Fruit fly (Drosophila melanogaster) whole organism, prepupa: ENCODE results near the gene Vps13B.

Experiments
- CG10631 ChIP-seq: fragments of 200-800 bp; sonication (Bioruptor generic); optimal IDR thresholded peaks from 2 replicates; lab custom pipeline; 2016; ENCODE audit warnings: missing biosample characterization, missing genetic modification characterization
- CG10669 ChIP-seq: fragments of 200-800 bp; sonication (Bioruptor generic); optimal IDR thresholded peaks from 3 replicates; lab custom pipeline; 2018; ENCODE audit warnings: missing biosample characterization, mild to moderate bottlenecking, missing genetic modification characterization, moderate library complexity
- CG11902 ChIP-seq: fragments of 200-800 bp; sonication (Bioruptor generic); optimal IDR thresholded peaks from 3 replicates; lab custom pipeline; 2016; ENCODE audit warnings: missing biosample characterization, missing genetic modification characterization
- CG15336 ChIP-seq: fragments of 200-800 bp; sonication (Bioruptor generic); IDR thresholded peaks from 2 replicates; pipeline ENCODE4 v1.3.6; 2022; ENCODE audit warnings: missing biosample characterization, missing genetic modification characterization
- CG3032 ChIP-seq: fragments of 200-800 bp; optimal IDR thresholded peaks from 2 replicates; lab custom pipeline; 2019; ENCODE audit warnings: missing biosample characterization, mild to moderate bottlenecking, missing genetic modification characterization, moderate library complexity
- CG31627 ChIP-seq: fragments of 200-800 bp; sonication (Bioruptor generic); optimal IDR thresholded peaks from 3 replicates; lab custom pipeline; 2016; ENCODE audit warnings: missing biosample characterization, missing genetic modification characterization
- CG32006 ChIP-seq: fragments of 200-800 bp; sonication (Bioruptor generic); optimal IDR thresholded peaks from 3 replicates; lab custom pipeline; 2017; ENCODE audit warnings: missing biosample characterization, mild to moderate bottlenecking, missing genetic modification characterization
- CG34406 ChIP-seq: fragments of 200-800 bp; sonication (Bioruptor generic); optimal IDR thresholded peaks from 3 replicates; lab custom pipeline; 2016; ENCODE audit warnings: missing biosample characterization, missing genetic modification characterization
- CG3919 ChIP-seq: fragments of 200-800 bp; sonication (Bioruptor generic); optimal IDR thresholded peaks from 3 replicates; lab custom pipeline; 2016; ENCODE audit warnings: missing biosample characterization, missing genetic modification characterization
- CG4318 ChIP-seq: fragments of 200-800 bp; sonication (Bioruptor generic); optimal IDR thresholded peaks from 3 replicates; lab custom pipeline; 2017; ENCODE audit warnings: missing biosample characterization, mild to moderate bottlenecking, missing genetic modification characterization
- CG6163 ChIP-seq: fragments of 200-800 bp; sonication (Bioruptor generic); IDR thresholded peaks from 3 replicates; pipeline ENCODE4 v1.3.6; 2022; ENCODE audit warnings: missing biosample characterization, missing genetic modification characterization
- CG6276 ChIP-seq: fragments of 200-800 bp; sonication (Bioruptor generic); optimal IDR thresholded peaks from 2 replicates; lab custom pipeline; 2017; ENCODE audit warnings: missing biosample characterization, mild to moderate bottlenecking, missing genetic modification characterization
- CG6792 ChIP-seq: fragments of 200-800 bp; sonication (Bioruptor generic); optimal IDR thresholded peaks from 3 replicates; lab custom pipeline; 2016; ENCODE audit warnings: missing biosample characterization, missing genetic modification characterization
- CG6808 ChIP-seq: fragments of 200-800 bp; sonication (Bioruptor generic); optimal IDR thresholded peaks from 3 replicates; lab custom pipeline; 2017; ENCODE audit warnings: missing biosample characterization, missing genetic modification characterization, mild to moderate bottlenecking, moderate library complexity, missing genetic modification reagents
- CG7368 ChIP-seq: fragments of 200-800 bp; sonication (Bioruptor generic); optimal IDR thresholded peaks from 3 replicates; lab custom pipeline; 2016; ENCODE audit warnings: missing biosample characterization, missing genetic modification characterization
- CG8319 ChIP-seq: fragments of 200-800 bp; sonication (Bioruptor generic); optimal IDR thresholded peaks from 3 replicates; lab custom pipeline; 2016; ENCODE audit warnings: missing biosample characterization, missing genetic modification characterization
- CG8632 ChIP-seq: fragments of 200-800 bp; sonication (Bioruptor generic); optimal IDR thresholded peaks from 3 replicates; lab custom pipeline; 2016; ENCODE audit warnings: missing biosample characterization, missing genetic modification characterization
- CG9139 ChIP-seq: fragments of 200-800 bp; sonication (Bioruptor generic); optimal IDR thresholded peaks from 3 replicates; lab custom pipeline; 2017; ENCODE audit warnings: missing biosample characterization, mild to moderate bottlenecking, missing genetic modification characterization
- Eip75B ChIP-seq: fragments of 200-800 bp; sonication (Bioruptor generic); optimal IDR thresholded peaks from 3 replicates; lab custom pipeline; 2016; ENCODE audit warnings: missing biosample characterization, missing genetic modification characterization
- Eip78C ChIP-seq: fragments of 200-800 bp; sonication (Bioruptor generic); peaks from one replicate; lab custom pipeline; 2016; ENCODE audit warnings: missing biosample characterization, missing genetic modification characterization
- Eip93F ChIP-seq: fragments of 200-800 bp; sonication (Bioruptor generic); optimal IDR thresholded peaks from 2 replicates; lab custom pipeline; 2016; ENCODE audit warnings: missing biosample characterization, mild to moderate bottlenecking, missing genetic modification characterization
- Ets96B ChIP-seq: fragments of 200-800 bp; optimal IDR thresholded peaks from 2 replicates; lab custom pipeline; 2019; ENCODE audit warnings: missing biosample characterization, mild to moderate bottlenecking, missing genetic modification characterization, moderate library complexity
- Gug ChIP-seq: fragments of 200-800 bp; sonication (Bioruptor generic); IDR thresholded peaks from 2 replicates; pipeline ENCODE4 v1.3.6; 2022; ENCODE audit warnings: missing biosample characterization, missing genetic modification characterization
- Hr39 ChIP-seq: fragments of 200-800 bp; sonication (Bioruptor generic); optimal IDR thresholded peaks from 2 replicates; lab custom pipeline; 2016; ENCODE audit warnings: missing biosample characterization, missing genetic modification characterization
- Lpt ChIP-seq: fragments of 200-800 bp; sonication (Bioruptor generic); optimal IDR thresholded peaks from 3 replicates; lab custom pipeline; 2016; ENCODE audit warnings: missing biosample characterization, missing genetic modification characterization
- Met ChIP-seq: fragments of 200-800 bp; sonication (Bioruptor generic); optimal IDR thresholded peaks from 3 replicates; lab custom pipeline; 2016; ENCODE audit warnings: missing biosample characterization, missing genetic modification characterization
- OdsH ChIP-seq: fragments of 200-800 bp; sonication (Bioruptor generic); optimal IDR thresholded peaks from 3 replicates; lab custom pipeline; 2016; ENCODE audit warnings: missing biosample characterization, missing genetic modification characterization
- Smox ChIP-seq: fragments of 200-800 bp; sonication (Bioruptor generic); optimal IDR thresholded peaks from 3 replicates; lab custom pipeline; 2016; ENCODE audit warnings: missing biosample characterization, missing genetic modification characterization
- Sox102F ChIP-seq: fragments of 200-800 bp; sonication (Bioruptor generic); optimal IDR thresholded peaks from 2 replicates; lab custom pipeline; 2016; ENCODE audit warnings: missing biosample characterization, mild to moderate bottlenecking, missing genetic modification characterization
- Sox14 ChIP-seq: fragments of 200-800 bp; sonication (Bioruptor generic); optimal IDR thresholded peaks from 3 replicates; lab custom pipeline; 2016; ENCODE audit warnings: missing biosample characterization, missing genetic modification characterization
- Sox15 ChIP-seq: fragments of 200-800 bp; sonication (Bioruptor generic); optimal IDR thresholded peaks from 3 replicates; lab custom pipeline; 2016; ENCODE audit warnings: missing biosample characterization, missing genetic modification characterization
- achi ChIP-seq: fragments of 200-800 bp; sonication (Bioruptor generic); optimal IDR thresholded peaks from 3 replicates; lab custom pipeline; 2016; ENCODE audit warnings: missing biosample characterization, missing genetic modification characterization
- acj6 ChIP-seq: fragments of 200-800 bp; sonication (Bioruptor generic); optimal IDR thresholded peaks from 3 replicates; lab custom pipeline; 2016; ENCODE audit warnings: missing biosample characterization, missing genetic modification characterization
- cyc ChIP-seq: fragments of 200-800 bp; sonication (Bioruptor generic); optimal IDR thresholded peaks from 3 replicates; lab custom pipeline; 2016; ENCODE audit warnings: missing biosample characterization, missing genetic modification characterization
- dac ChIP-seq: fragments of 200-800 bp; sonication (Bioruptor generic); optimal IDR thresholded peaks from 2 replicates; lab custom pipeline; 2017; ENCODE audit warnings: missing biosample characterization, mild to moderate bottlenecking, missing genetic modification characterization
- dsx ChIP-seq: fragments of 200-800 bp; optimal IDR thresholded peaks from 3 replicates; lab custom pipeline; 2019; ENCODE audit warnings: missing biosample characterization, mild to moderate bottlenecking, missing genetic modification characterization, moderate library complexity; ENCODE audit not compliant: poor library complexity, severe bottlenecking
- eg ChIP-seq: fragments of 200-800 bp; sonication (Bioruptor generic); IDR thresholded peaks from 3 replicates; pipeline ENCODE4 v1.3.6; 2022; ENCODE audit warnings: missing biosample characterization, missing genetic modification characterization
- esn ChIP-seq: fragments of 200-800 bp; sonication (Bioruptor generic); optimal IDR thresholded peaks from 2 replicates; lab custom pipeline; 2016; ENCODE audit warnings: missing biosample characterization, mild to moderate bottlenecking, missing genetic modification characterization, moderate library complexity
- fd59A ChIP-seq: fragments of 200-800 bp; sonication (Bioruptor generic); optimal IDR thresholded peaks from 2 replicates; lab custom pipeline; 2017; ENCODE audit warnings: missing biosample characterization, mild to moderate bottlenecking, missing genetic modification characterization, missing genetic modification reagents
- fd85E ChIP-seq: fragments of 200-800 bp; sonication (Bioruptor generic); optimal IDR thresholded peaks from 3 replicates; lab custom pipeline; 2016; ENCODE audit warnings: missing biosample characterization, missing genetic modification characterization
- fkh ChIP-seq: fragments of 200-800 bp; sonication (Bioruptor generic); optimal IDR thresholded peaks from 3 replicates; lab custom pipeline; 2017; ENCODE audit warnings: missing biosample characterization, mild to moderate bottlenecking, missing genetic modification characterization, moderate library complexity
- lz ChIP-seq: fragments of 200-800 bp; sonication (Bioruptor generic); optimal IDR thresholded peaks from 3 replicates; lab custom pipeline; 2016; ENCODE audit warnings: missing biosample characterization, missing genetic modification characterization
- pdm3 ChIP-seq: fragments of 200-800 bp; sonication (Bioruptor generic); optimal IDR thresholded peaks from 3 replicates; lab custom pipeline; 2016; ENCODE audit warnings: missing biosample characterization, missing genetic modification characterization
- salr ChIP-seq, 2 experiments: fragments of 200-800 bp; sonication (Bioruptor generic); optimal IDR thresholded peaks; 3 replicates each; lab custom pipeline; 2016 to 2018; ENCODE audit warnings: missing biosample characterization in 2 of 2, missing genetic modification characterization in 2 of 2, mild to moderate bottlenecking in 1 of 2
- spab ChIP-seq: fragments of 200-800 bp; sonication (Bioruptor generic); optimal IDR thresholded peaks from 2 replicates; lab custom pipeline; 2017; ENCODE audit warnings: missing biosample characterization, mild to moderate bottlenecking, missing genetic modification characterization, missing genetic modification reagents
- ss ChIP-seq, 2 experiments: fragments of 200-800 bp; sonication (Bioruptor generic); optimal IDR thresholded peaks; 2 replicates in 1 of 2; 3 replicates in 1 of 2; lab custom pipeline; 2017 to 2018; ENCODE audit warnings: mild to moderate bottlenecking in 2 of 2, missing biosample characterization in 2 of 2, missing genetic modification characterization in 2 of 2, moderate library complexity in 1 of 2
- svp ChIP-seq: fragments of 200-800 bp; sonication (Bioruptor generic); peaks from one replicate; lab custom pipeline; 2016; ENCODE audit warnings: missing biosample characterization, missing genetic modification characterization
- topi ChIP-seq: fragments of 200-800 bp; sonication (Bioruptor generic); optimal IDR thresholded peaks from 3 replicates; lab custom pipeline; 2016; ENCODE audit warnings: missing biosample characterization, missing genetic modification characterization
- vri ChIP-seq: fragments of 200-800 bp; sonication (Bioruptor generic); optimal IDR thresholded peaks from 3 replicates; lab custom pipeline; 2016; ENCODE audit warnings: missing biosample characterization, mild to moderate bottlenecking, missing genetic modification characterization

The Vps13B gene

DNA sequence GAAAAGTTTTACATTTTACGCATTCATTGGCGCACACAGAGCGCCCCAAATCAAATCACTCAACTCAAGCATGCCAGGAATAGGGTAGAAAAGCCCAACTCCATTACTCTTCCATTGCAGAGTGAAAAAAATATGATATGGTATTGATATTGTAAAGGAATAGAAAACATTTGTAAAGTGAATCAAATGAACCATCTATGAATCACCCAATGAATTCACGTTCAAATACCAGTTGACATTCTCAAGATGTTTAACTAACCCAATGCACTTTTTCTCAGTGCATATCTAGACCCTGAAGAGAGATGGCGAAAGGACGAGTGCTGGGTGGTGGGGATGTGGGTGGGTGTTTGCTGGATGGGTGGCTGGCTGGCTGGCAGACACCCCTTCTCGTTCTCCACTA is 42.8 kb downstream of the Vps13B start:
- TF ChIP-seq Eip78C (GFP tag; lab: Kevin White, UChicago), result peak; percentile 69
- no peak for TF ChIP-seq CG15336 (GFP tag; lab: Robert Waterston, UW)
- peak; percentile 8 for TF ChIP-seq CG3919
- peak; percentile 14 for TF ChIP-seq pdm3 (GFP tag; lab: Kevin White, UChicago)
- peak; percentile 1 for TF ChIP-seq CG10631
- TF ChIP-seq topi (GFP tag; lab: Kevin White, UChicago), result peak; percentile 20
- peak; percentile 71 for TF ChIP-seq svp (GFP tag; lab: Kevin White, UChicago)
- peak; percentile 26 for TF ChIP-seq acj6 (GFP tag; lab: Kevin White, UChicago)
- TF ChIP-seq CG8319, result no peak
- TF ChIP-seq CG32006 (GFP tag; lab: Kevin White, UChicago), result peak; percentile 10
- TF ChIP-seq CG31627 (GFP tag; lab: Kevin White, UChicago), result peak; percentile 17
- TF ChIP-seq CG6163 (GFP tag; lab: Robert Waterston, UW), result peak; percentile 49; the same call in 2 of the 3 replicates
- no peak for TF ChIP-seq achi (GFP tag; lab: Kevin White, UChicago)
- TF ChIP-seq Ets96B, result peak; percentile 30
- TF ChIP-seq OdsH (GFP tag; lab: Kevin White, UChicago), result peak; percentile 20
- peak; percentile 31 for TF ChIP-seq Hr39 (GFP tag; lab: Kevin White, UChicago)
- no peak for TF ChIP-seq Lpt (GFP tag; lab: Kevin White, UChicago)
- TF ChIP-seq fd59A, result peak; percentile 4
- peak; percentile 0 for TF ChIP-seq CG34406
- no peak for TF ChIP-seq esn
- TF ChIP-seq CG10669 (GFP tag; lab: Kevin White, UChicago), result peak; percentile 27
- no peak for TF ChIP-seq Eip93F (GFP tag; lab: Kevin White, UChicago)
- peak; percentile 9 for TF ChIP-seq Met (GFP tag; lab: Kevin White, UChicago)
- no peak for TF ChIP-seq fd85E (GFP tag; lab: Kevin White, UChicago)
- peak; percentile 1 for TF ChIP-seq Eip75B
- TF ChIP-seq Sox102F (GFP tag; lab: Kevin White, UChicago), result peak; percentile 22
- no peak for TF ChIP-seq ss (GFP tag; optimal IDR thresholded peaks at IDR 0.05; lab: Kevin White, UChicago)
- no peak for TF ChIP-seq dsx (GFP tag; lab: Kevin White, UChicago)
- no peak for TF ChIP-seq CG9139 (GFP tag; lab: Kevin White, UChicago)
- no peak for TF ChIP-seq Smox (GFP tag; lab: Kevin White, UChicago)
- TF ChIP-seq Sox14 (GFP tag; lab: Kevin White, UChicago), result no peak
- no peak for TF ChIP-seq CG6276 (GFP tag; lab: Kevin White, UChicago)
- no peak for TF ChIP-seq CG11902 (GFP tag; lab: Kevin White, UChicago)
- peak; percentile 4 for TF ChIP-seq CG6792 (GFP tag; lab: Kevin White, UChicago)
- peak; percentile 16 for TF ChIP-seq cyc (GFP tag; lab: Kevin White, UChicago)
- no peak for TF ChIP-seq CG6808 (GFP tag; lab: Kevin White, UChicago)
- TF ChIP-seq vri, result no peak

DNA sequence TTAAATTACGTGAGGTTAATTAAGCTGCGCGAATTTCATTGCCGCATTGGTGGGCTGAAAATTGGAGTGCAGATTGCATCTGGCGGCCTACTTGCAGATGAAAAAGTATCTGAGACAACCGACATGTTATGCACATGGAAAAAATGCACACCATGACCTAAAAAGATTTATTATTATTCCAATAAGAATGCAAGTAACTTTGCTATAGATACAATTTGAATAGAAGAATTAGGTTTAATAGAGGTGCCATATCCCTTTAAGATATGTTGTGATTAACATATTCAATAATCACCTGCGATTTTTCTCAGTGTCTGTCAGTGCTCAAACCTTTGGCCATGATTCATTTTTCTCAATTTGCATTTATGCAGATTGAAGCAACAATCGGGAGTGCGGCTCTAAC is 45.7 kb downstream of the Vps13B start:
- TF ChIP-seq Sox15 (no peak), fd59A (no peak), eg (GFP tag; lab: Robert Waterston, UW) (peak; percentile 21; the same call in 1 of the 3 replicates), CG6163 (GFP tag; lab: Robert Waterston, UW) (peak; percentile 70), spab (no peak), achi (GFP tag; lab: Kevin White, UChicago) (peak; percentile 28), Eip93F (GFP tag; lab: Kevin White, UChicago) (no peak), CG7368 (GFP tag; lab: Kevin White, UChicago) (no peak), lz (GFP tag; lab: Kevin White, UChicago) (peak; percentile 26), CG8319 (no peak), CG3032 (tag; lab: Kevin White, UChicago) (no peak), Sox102F (GFP tag; lab: Kevin White, UChicago) (peak; percentile 49), CG32006 (GFP tag; lab: Kevin White, UChicago) (peak; percentile 48), CG31627 (GFP tag; lab: Kevin White, UChicago) (peak; percentile 7), dsx (GFP tag; lab: Kevin White, UChicago) (no peak), Smox (GFP tag; lab: Kevin White, UChicago) (peak; percentile 14), Met (GFP tag; lab: Kevin White, UChicago) (no peak), Lpt (GFP tag; lab: Kevin White, UChicago) (peak; percentile 15), Gug (GFP tag; lab: Robert Waterston, UW) (peak; percentile 24; the same call in 1 of the 2 replicates), CG11902 (GFP tag; lab: Kevin White, UChicago) (no peak), fd85E (GFP tag; lab: Kevin White, UChicago) (no peak), Sox14 (GFP tag; lab: Kevin White, UChicago) (peak; percentile 24), dac (GFP tag; lab: Kevin White, UChicago) (no peak), salr (GFP tag; optimal IDR thresholded peaks at IDR 0.05; lab: Kevin White, UChicago) (no peak), Ets96B (no peak), CG15336 (GFP tag; lab: Robert Waterston, UW) (peak; percentile 72), CG8632 (peak; percentile 8), fkh (GFP tag; lab: Kevin White, UChicago) (no peak), CG4318 (peak; percentile 6)
